Fruit fly (Drosophila melanogaster) whole organism, pupa: ENCODE results near the gene CG7728.

Experiments used
- CG12605 ChIP-seq: fragments of 200-800 bp; sonication (Bioruptor generic); IDR thresholded peaks from 2 replicates; pipeline ENCODE4 v1.3.6; 2022; ENCODE audit warnings: missing biosample characterization, missing genetic modification characterization
- Pif1A ChIP-seq: fragments of 200-800 bp; sonication (Bioruptor generic); optimal IDR thresholded peaks from 3 replicates; lab custom pipeline; 2016; ENCODE audit warnings: missing biosample characterization, missing genetic modification characterization

DNA sequence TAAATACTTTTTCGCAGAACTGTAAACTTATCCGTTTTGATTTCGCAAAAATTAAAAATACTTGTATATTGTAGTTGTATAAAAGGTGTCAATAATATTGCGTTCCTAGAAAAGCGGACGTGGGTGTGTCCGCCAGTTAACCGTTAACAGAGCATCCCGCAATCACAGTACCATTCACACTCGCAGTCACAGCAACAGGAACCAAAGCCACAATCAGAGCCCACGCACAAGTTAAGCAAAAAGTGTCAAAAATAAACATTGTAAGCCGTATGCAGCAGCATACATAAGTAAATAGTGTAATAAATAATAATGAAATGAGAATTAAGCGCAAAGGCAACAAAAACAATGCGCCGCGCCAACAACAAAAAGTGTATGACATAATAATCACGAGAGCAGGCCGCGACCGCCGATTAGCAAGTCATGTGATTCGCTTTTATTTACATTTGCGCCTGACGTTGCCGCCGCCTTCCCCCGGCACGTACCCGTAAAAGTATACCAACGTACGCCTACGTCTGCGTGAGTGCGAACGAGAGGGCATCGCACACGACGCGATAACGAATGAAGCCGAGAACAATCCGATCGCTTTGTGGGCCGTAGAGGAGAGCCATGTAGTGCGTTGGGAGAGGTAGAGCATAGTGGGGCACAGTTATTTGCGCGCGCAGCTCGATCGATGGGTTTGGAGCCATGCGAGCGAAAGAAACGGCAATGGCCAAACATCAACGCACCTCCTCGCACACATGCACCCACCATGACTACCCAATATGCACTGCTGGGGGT, 6.4 kb upstream of the CG7728 start:
- peak; percentile 21 for TF ChIP-seq Pif1A (GFP tag; lab: Kevin White, UChicago)
- TF ChIP-seq CG12605 (GFP tag; lab: Robert Waterston, UW) = no peak
